Worm (Caenorhabditis elegans) whole organism, L4 larva: ENCODE data around the gene F40G9.6.

Source experiments
- D1046.2 ChIP-seq: fragments of 200-800 bp; sonication (Bioruptor generic); IDR thresholded peaks from 2 replicates; pipeline ENCODE4 v1.3.6; 2022; ENCODE audit warnings: missing genetic modification characterization, missing compliant biosample characterization
- F49E8.2 ChIP-seq: sonication (generic microtip); optimal IDR thresholded peaks from 2 replicates; lab custom pipeline; 2016; ENCODE audit warnings: missing compliant biosample characterization, mild to moderate bottlenecking, missing genetic modification characterization, borderline replicate concordance
- Y105C5A.15 ChIP-seq: fragments of 200-800 bp; sonication (Bioruptor generic); IDR thresholded peaks from 2 replicates; pipeline ENCODE4 v1.3.6; 2022; ENCODE audit warnings: missing genetic modification characterization, missing compliant biosample characterization
- Y48G9A.11 ChIP-seq: fragments of 200-800 bp; sonication (Bioruptor generic); IDR thresholded peaks from 2 replicates; pipeline ENCODE4 v1.3.6; 2022; ENCODE audit warnings: missing genetic modification reagents, missing genetic modification characterization, missing compliant biosample characterization
- aha-1 ChIP-seq: fragments of 150-350 bp; peaks from one replicate; lab custom pipeline; 2014; ENCODE audit warnings: missing biosample characterization, missing genetic modification characterization
- attf-4 ChIP-seq: sonication (generic microtip); optimal IDR thresholded peaks from 3 replicates; lab custom pipeline; 2017; ENCODE audit warnings: missing biosample characterization, missing genetic modification characterization
- ceh-82 ChIP-seq: sonication (generic microtip); optimal IDR thresholded peaks from 2 replicates; lab custom pipeline; 2017; ENCODE audit warnings: missing biosample characterization, missing genetic modification characterization
- cey-2 ChIP-seq: sonication (generic microtip); optimal IDR thresholded peaks from 3 replicates; lab custom pipeline; 2017; ENCODE audit warnings: missing genetic modification characterization, mild to moderate bottlenecking, missing compliant biosample characterization, antibody characterized with exemption, borderline replicate concordance; ENCODE audit not compliant: insufficient read depth
- daf-8 ChIP-seq: fragments of 200-800 bp; sonication (Bioruptor generic); IDR thresholded peaks from 2 replicates; pipeline ENCODE4 v1.3.6; 2022; ENCODE audit warnings: missing genetic modification characterization, missing compliant biosample characterization
- dmd-8 ChIP-seq: fragments of 200-800 bp; sonication (Bioruptor generic); IDR thresholded peaks from 2 replicates; pipeline ENCODE4 v1.3.6; 2022; ENCODE audit warnings: missing genetic modification characterization, missing compliant biosample characterization
- duxl-1 ChIP-seq: sonication (generic microtip); optimal IDR thresholded peaks from 2 replicates; lab custom pipeline; 2016; ENCODE audit warnings: mild to moderate bottlenecking, missing genetic modification characterization, moderate library complexity, missing compliant biosample characterization; ENCODE audit not compliant: poor library complexity
- egl-27 ChIP-seq: sonication (generic microtip); optimal IDR thresholded peaks from 3 replicates; lab custom pipeline; 2017; ENCODE audit warnings: missing biosample characterization, missing genetic modification reagents, missing genetic modification characterization
- egl-43 ChIP-seq: fragments of 200-800 bp; sonication (Bioruptor generic); IDR thresholded peaks from 2 replicates; pipeline ENCODE4 v1.3.6; 2022; ENCODE audit warnings: missing genetic modification reagents, missing genetic modification characterization, missing compliant biosample characterization
- gei-8 ChIP-seq: fragments of 200-800 bp; sonication (Bioruptor generic); optimal IDR thresholded peaks from 2 replicates; lab custom pipeline; 2018; ENCODE audit warnings: mild to moderate bottlenecking, missing genetic modification characterization, missing compliant biosample characterization
- hlh-30 ChIP-seq: sonication (generic microtip); optimal IDR thresholded peaks from 2 replicates; lab custom pipeline; 2017; ENCODE audit warnings: antibody characterized with exemption, mild to moderate bottlenecking, missing genetic modification characterization, missing compliant biosample characterization; ENCODE audit not compliant: insufficient read depth
- lin-13 ChIP-seq: fragments of 150-350 bp; optimal IDR thresholded peaks from 2 replicates; lab custom pipeline; 2014; ENCODE audit warnings: missing biosample characterization, missing genetic modification reagents, missing genetic modification characterization
- lin-39 ChIP-seq: fragments of 150-350 bp; optimal IDR thresholded peaks from 2 replicates; lab custom pipeline; 2014; ENCODE audit warnings: missing biosample characterization, missing genetic modification reagents, missing genetic modification characterization
- madf-5 ChIP-seq, 2 experiments: fragments of 200-800 bp; sonication (Bioruptor generic); IDR thresholded peaks; 2 replicates each; pipeline ENCODE4 v1.3.6; 2022; ENCODE audit warnings: missing compliant biosample characterization in 2 of 2, missing genetic modification characterization in 2 of 2
- nhr-28 ChIP-seq: fragments of 150-350 bp; optimal IDR thresholded peaks from 2 replicates; lab custom pipeline; 2014; ENCODE audit warnings: missing biosample characterization, missing genetic modification characterization
- nhr-42 ChIP-seq: fragments of 200-800 bp; sonication (Bioruptor generic); IDR thresholded peaks from 2 replicates; pipeline ENCODE4 v1.3.6; 2022; ENCODE audit warnings: missing genetic modification characterization, missing compliant biosample characterization
- nhr-6 ChIP-seq: fragments of 150-350 bp; optimal IDR thresholded peaks from 2 replicates; lab custom pipeline; 2014; ENCODE audit warnings: missing biosample characterization, missing genetic modification characterization
- php-3 ChIP-seq: fragments of 200-800 bp; sonication (Bioruptor generic); IDR thresholded peaks from 2 replicates; pipeline ENCODE4 v1.3.6; 2022; ENCODE audit warnings: missing genetic modification reagents, missing genetic modification characterization, missing compliant biosample characterization
- sdz-12 ChIP-seq: fragments of 200-800 bp; sonication (Bioruptor generic); optimal IDR thresholded peaks from 2 replicates; lab custom pipeline; 2018; ENCODE audit warnings: mild to moderate bottlenecking, missing genetic modification characterization, missing compliant biosample characterization
- set-16 ChIP-seq: fragments of 200-800 bp; sonication (Bioruptor generic); IDR thresholded peaks from 2 replicates; pipeline ENCODE4 v1.3.6; 2022; ENCODE audit warnings: missing genetic modification reagents, missing genetic modification characterization, missing compliant biosample characterization
- snpc-4 ChIP-seq: fragments of 150-350 bp; optimal IDR thresholded peaks from 2 replicates; lab custom pipeline; 2014; ENCODE audit warnings: missing biosample characterization, missing genetic modification characterization
- spr-3 ChIP-seq: fragments of 200-800 bp; sonication (Bioruptor generic); optimal IDR thresholded peaks from 2 replicates; lab custom pipeline; 2018; ENCODE audit warnings: mild to moderate bottlenecking, missing genetic modification characterization, missing compliant biosample characterization
- unc-62 ChIP-seq, 3 experiments: fragments of 150-350 bp in 1 of 3; sonication (generic microtip); optimal IDR thresholded peaks in 2 of 3; peaks in 1 of 3; 1 replicate in 1 of 3; 2 replicates in 2 of 3; lab custom pipeline; 2014 to 2017; ENCODE audit warnings: missing biosample characterization in 3 of 3, missing genetic modification characterization in 3 of 3, missing genetic modification reagents in 3 of 3, missing genotype in 1 of 3
- zfp-3 ChIP-seq: fragments of 200-800 bp; sonication (Bioruptor generic); conservative IDR thresholded peaks from 2 replicates; pipeline ENCODE4 v1.3.6; 2022; ENCODE audit warnings: missing genetic modification reagents, missing genetic modification characterization, missing compliant biosample characterization

F40G9.6 gene

DNA sequence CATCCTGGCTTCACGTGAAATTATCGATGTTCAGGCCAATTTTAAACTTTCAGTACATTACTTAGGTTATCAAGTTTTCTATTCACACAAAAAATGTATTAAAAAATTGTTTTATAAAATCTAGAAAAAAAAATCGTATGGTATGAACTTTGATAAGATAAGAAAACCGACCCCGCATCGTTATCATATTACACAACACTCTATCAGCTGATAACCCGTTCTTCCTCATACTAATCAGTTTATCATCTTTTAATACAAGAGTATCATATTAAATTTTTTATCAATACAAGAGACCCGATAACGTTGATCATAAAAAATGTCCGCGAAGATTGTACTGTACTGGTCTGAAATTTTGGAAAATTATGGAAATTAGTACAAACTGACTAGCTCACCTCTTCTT is 25.2 kb upstream of the F40G9.6 start (continued):
- TF ChIP-seq F49E8.2 (tag; lab: Kevin White, UChicago), result no peak
- TF ChIP-seq cey-2 (tag; lab: Kevin White, UChicago), result peak; percentile 86
- TF ChIP-seq attf-4 (tag; lab: Kevin White, UChicago), result no peak
- no peak for TF ChIP-seq gei-8 (GFP tag; lab: Kevin White, UChicago)
- no peak for TF ChIP-seq lin-13
- TF ChIP-seq nhr-6 (tag; lab: Kevin White, UChicago), result peak; percentile 83
- no peak for TF ChIP-seq egl-43
- TF ChIP-seq hlh-30, result no peak
- TF ChIP-seq duxl-1 (tag; lab: Kevin White, UChicago), result no peak
- TF ChIP-seq lin-39 (tag; lab: Kevin White, UChicago), result no peak
- no peak for TF ChIP-seq nhr-42
- TF ChIP-seq php-3, result peak; percentile 94
- no peak for TF ChIP-seq zfp-3 (GFP tag; lab: Robert Waterston, UW)
- no peak for TF ChIP-seq snpc-4 (tag; lab: Kevin White, UChicago)

- TF ChIP-seq D1046.2, result no peak
These were observed 22.7 kb upstream of the F40G9.6 start, which contains the start of the genes zig-13 and ver-1 for ce11 chrIII:156645-157044. Gene zig-13 (minus strand): TSS chrIII:156745. Gene ver-1 (plus strand): TSS chrIII:156824.

DNA sequence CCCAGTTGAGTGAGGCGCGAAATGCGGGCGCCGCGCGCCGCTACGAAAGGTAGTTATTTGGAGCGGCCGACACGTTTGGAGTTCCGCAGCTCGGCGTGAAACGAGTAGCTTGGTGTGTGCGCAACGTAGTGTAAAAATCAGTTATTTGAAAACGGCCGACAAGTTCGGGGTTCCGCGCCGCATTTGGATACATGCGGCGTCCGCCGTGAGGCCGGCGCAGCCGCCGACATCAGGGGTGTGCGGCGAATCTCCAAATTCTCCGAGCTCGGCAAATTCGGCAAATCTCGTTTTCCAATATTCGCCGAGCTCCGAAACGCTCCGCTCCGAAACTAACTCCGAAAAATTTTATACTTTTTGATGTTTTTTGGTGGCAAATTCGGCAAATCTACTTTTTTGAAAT is 21.4 kb upstream of the F40G9.6 start:
- TF ChIP-seq set-16 (GFP tag; lab: Robert Waterston, UW) (peak; percentile 78), aha-1 (tag; lab: Kevin White, UChicago) (peak; percentile 17), madf-5 (GFP tag; IDR thresholded peaks at IDR 0.05; lab: Robert Waterston, UW) (no peak)

- TF ChIP-seq Y105C5A.15 (GFP tag; lab: Robert Waterston, UW) (no peak), unc-62 (GFP tag; optimal IDR thresholded peaks at IDR 0.05 in 1 of 2; lab: Kevin White, UChicago) (peak in 1 of 2 experiments; percentile 90), unc-62 (tag; optimal IDR thresholded peaks at IDR 0.05; lab: Kevin White, UChicago) (no peak)
- TF ChIP-seq, all 104 proteins: peak for 1
These were observed 20.2 kb upstream of the F40G9.6 start for ce11 chrIII:159149-159548.

DNA sequence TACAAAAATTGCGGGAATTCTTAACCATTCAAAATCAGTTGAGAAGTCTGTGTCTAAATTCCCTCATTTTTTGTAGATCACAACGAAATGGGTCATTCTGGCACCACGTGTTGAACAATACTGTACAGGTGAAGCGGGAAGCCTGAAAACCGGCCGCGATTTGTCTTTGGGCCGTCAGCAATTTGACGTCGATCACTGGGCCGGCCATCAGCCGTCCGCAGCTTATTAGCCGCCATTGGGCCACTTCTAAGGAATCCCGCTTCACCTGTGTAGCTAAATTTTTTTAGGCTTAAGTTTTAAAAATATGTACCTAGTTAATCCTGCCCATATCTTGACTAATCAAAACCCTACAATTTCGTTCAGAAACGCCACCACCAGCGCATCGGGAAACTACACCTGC is 19.7 kb upstream of the F40G9.6 start:
- TF ChIP-seq dmd-8 (GFP tag; lab: Robert Waterston, UW) (peak; percentile 10; the same call in 1 of the 2 replicates), egl-43 (peak; percentile 40; the same call in 1 of the 2 replicates), unc-62 (GFP tag; optimal IDR thresholded peaks at IDR 0.05 in 1 of 2; lab: Kevin White, UChicago) (peak in 1 of 2 experiments; percentile 75), unc-62 (tag; optimal IDR thresholded peaks at IDR 0.05; lab: Kevin White, UChicago) (no peak), spr-3 (GFP tag; lab: Kevin White, UChicago) (no peak), nhr-6 (tag; lab: Kevin White, UChicago) (no peak), set-16 (GFP tag; lab: Robert Waterston, UW) (peak; percentile 26; the same call in 1 of the 2 replicates), aha-1 (tag; lab: Kevin White, UChicago) (peak; percentile 95), nhr-28 (tag; lab: Kevin White, UChicago) (no peak), madf-5 (GFP tag; IDR thresholded peaks at IDR 0.05; lab: Robert Waterston, UW) (0 out of 4 replicates have a peak, but pooled peaks of 1 of the 2 experiments have one; percentile 35), daf-8 (GFP tag; lab: Robert Waterston, UW) (0 out of 2 replicates have a peak, but pooled peaks have one; percentile 9)

DNA sequence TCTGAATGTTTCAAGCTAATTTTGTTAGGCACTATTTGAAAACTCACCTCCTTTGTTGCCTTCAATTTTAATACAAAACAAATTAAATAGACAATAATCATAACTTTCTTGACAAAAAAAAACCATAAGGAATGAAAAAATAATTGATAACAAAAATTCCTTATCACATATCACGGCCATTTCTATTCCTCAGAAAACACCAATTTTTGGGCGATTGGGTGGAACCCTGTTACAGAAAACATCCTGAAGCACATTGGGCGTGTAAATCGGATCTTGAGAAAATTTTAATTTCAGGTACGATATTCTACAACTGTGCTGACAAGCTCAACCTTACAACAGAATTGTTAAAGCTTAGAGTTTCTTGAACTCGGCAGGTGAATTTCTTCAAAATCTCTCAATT is 14.6 kb upstream of the F40G9.6 start, which contains the start of gene F40G9.8:
Gene F40G9.8 (minus strand): TSS at position 101 of the 400 bp plus-strand sequence.
- TF ChIP-seq egl-27 (no peak), aha-1 (tag; lab: Kevin White, UChicago) (no peak), sdz-12 (GFP tag; lab: Kevin White, UChicago) (no peak), ceh-82 (tag; lab: Kevin White, UChicago) (no peak), lin-13 (no peak)

DNA sequence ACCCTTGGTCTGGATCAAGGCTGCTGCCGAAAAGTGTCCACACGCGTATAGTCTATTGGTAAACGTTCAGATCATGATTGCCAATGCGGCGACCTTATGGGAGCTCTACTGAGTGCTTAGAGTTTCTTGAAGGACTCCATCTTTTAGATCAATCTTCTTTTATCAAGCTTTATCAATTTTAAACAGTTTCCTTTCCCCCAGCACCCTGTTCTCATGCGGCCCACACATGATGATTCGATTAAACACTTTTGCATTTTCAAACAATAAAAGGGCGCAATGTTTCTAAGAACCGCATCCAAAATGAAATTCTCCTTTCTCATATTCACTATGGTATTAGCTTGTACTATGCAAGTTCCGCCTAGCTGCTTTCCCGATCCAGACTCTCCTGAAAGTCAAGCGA is 14.0 kb upstream of the F40G9.6 start, which contains the start of gene F40G9.7:
Gene F40G9.7 (plus strand): TSS at position 301 of the 400 bp plus-strand sequence.
- peak; percentile 85 for TF ChIP-seq aha-1 (tag; lab: Kevin White, UChicago)
- no peak for TF ChIP-seq Y48G9A.11 (GFP tag; lab: Robert Waterston, UW)
